Worm (Caenorhabditis elegans) whole organism, L2 larva: ENCODE data around the gene srh-283.

Experiments
- C34F6.9 ChIP-seq: fragments of 150-350 bp; optimal IDR thresholded peaks from 2 replicates; lab custom pipeline; 2014; ENCODE audit warnings: missing biosample characterization, missing genetic modification characterization
- F13H6.1 ChIP-seq: sonication (generic microtip); optimal IDR thresholded peaks from 2 replicates; lab custom pipeline; 2016; ENCODE audit warnings: missing genetic modification characterization, missing compliant biosample characterization
- R02D3.7 ChIP-seq: fragments of 150-350 bp; optimal IDR thresholded peaks from 2 replicates; lab custom pipeline; 2014; ENCODE audit warnings: missing biosample characterization, missing genetic modification characterization
- Y55F3AM.14 ChIP-seq: fragments of 200-800 bp; sonication (Bioruptor generic); optimal IDR thresholded peaks from 2 replicates; lab custom pipeline; 2018; ENCODE audit warnings: mild to moderate bottlenecking, missing genetic modification characterization, missing compliant biosample characterization
- ZK546.5 ChIP-seq: sonication (generic microtip); optimal IDR thresholded peaks from 2 replicates; lab custom pipeline; 2017; ENCODE audit warnings: missing biosample characterization, missing genetic modification characterization
- alr-1 ChIP-seq: fragments of 150-350 bp; optimal IDR thresholded peaks from 2 replicates; lab custom pipeline; 2014; ENCODE audit warnings: missing biosample characterization, missing genetic modification characterization
- aly-2 ChIP-seq: fragments of 150-350 bp; optimal IDR thresholded peaks from 2 replicates; lab custom pipeline; 2014; ENCODE audit warnings: missing biosample characterization, missing genetic modification characterization
- ama-1 ChIP-seq: fragments of 150-350 bp; optimal IDR thresholded peaks from 2 replicates; lab custom pipeline; 2018; ENCODE audit warnings: inconsistent platforms
- ceh-82 ChIP-seq: fragments of 150-350 bp; optimal IDR thresholded peaks from 2 replicates; lab custom pipeline; 2014; ENCODE audit warnings: missing biosample characterization, missing genetic modification characterization
- crh-2 ChIP-seq: sonication (generic microtip); optimal IDR thresholded peaks from 2 replicates; lab custom pipeline; 2017; ENCODE audit warnings: missing biosample characterization, missing genetic modification characterization
- dmd-4 ChIP-seq: sonication (generic microtip); optimal IDR thresholded peaks from 2 replicates; lab custom pipeline; 2017; ENCODE audit warnings: missing biosample characterization, missing genetic modification characterization
- egl-27 ChIP-seq: sonication (generic microtip); optimal IDR thresholded peaks from 3 replicates; lab custom pipeline; 2017; ENCODE audit warnings: missing biosample characterization, missing genetic modification reagents, missing genetic modification characterization
- elt-1 ChIP-seq: fragments of 150-350 bp; optimal IDR thresholded peaks from 2 replicates; lab custom pipeline; 2014; ENCODE audit warnings: missing biosample characterization, missing genetic modification characterization
- elt-3 ChIP-seq: sonication (generic microtip); optimal IDR thresholded peaks from 2 replicates; lab custom pipeline; 2017; ENCODE audit warnings: missing biosample characterization, missing genetic modification characterization
- fos-1 ChIP-seq: fragments of 150-350 bp; optimal IDR thresholded peaks from 2 replicates; lab custom pipeline; 2014; ENCODE audit warnings: missing biosample characterization, missing genetic modification characterization
- lin-13 ChIP-seq: fragments of 150-350 bp; optimal IDR thresholded peaks from 2 replicates; lab custom pipeline; 2014; ENCODE audit warnings: missing biosample characterization, missing genetic modification reagents, missing genetic modification characterization
- lsy-2 ChIP-seq, 2 experiments: fragments of 150-350 bp in 1 of 2; sonication (generic microtip) in 1 of 2; optimal IDR thresholded peaks; 2 replicates each; lab custom pipeline; 2014 to 2017; ENCODE audit warnings: missing biosample characterization in 2 of 2, missing genetic modification characterization in 2 of 2
- mab-5 ChIP-seq: fragments of 150-350 bp; optimal IDR thresholded peaks from 2 replicates; lab custom pipeline; 2014; ENCODE audit warnings: missing biosample characterization, missing genetic modification characterization
- mbf-1 ChIP-seq: sonication (generic microtip); optimal IDR thresholded peaks from 2 replicates; lab custom pipeline; 2017; ENCODE audit warnings: missing biosample characterization, missing genetic modification characterization
- nhr-10 ChIP-seq: sonication (generic microtip); optimal IDR thresholded peaks from 2 replicates; lab custom pipeline; 2017; ENCODE audit warnings: missing biosample characterization, missing genetic modification characterization
- nhr-11 ChIP-seq: fragments of 150-350 bp; optimal IDR thresholded peaks from 2 replicates; lab custom pipeline; 2014; ENCODE audit warnings: missing biosample characterization, missing genetic modification characterization
- nhr-12 ChIP-seq: fragments of 150-350 bp; optimal IDR thresholded peaks from 2 replicates; lab custom pipeline; 2014; ENCODE audit warnings: missing biosample characterization, missing genetic modification characterization
- nhr-129 ChIP-seq: fragments of 150-350 bp; optimal IDR thresholded peaks from 2 replicates; lab custom pipeline; 2014; ENCODE audit warnings: missing biosample characterization, missing genetic modification characterization
- nhr-23 ChIP-seq: fragments of 150-350 bp; optimal IDR thresholded peaks from 2 replicates; lab custom pipeline; 2014; ENCODE audit warnings: missing biosample characterization, missing genetic modification reagents, missing genetic modification characterization
- nhr-237 ChIP-seq: fragments of 150-350 bp; optimal IDR thresholded peaks from 2 replicates; lab custom pipeline; 2014; ENCODE audit warnings: missing biosample characterization, missing genetic modification characterization
- nhr-25 ChIP-seq: fragments of 150-350 bp; sonication (generic microtip); optimal IDR thresholded peaks from 3 replicates; lab custom pipeline; 2014; ENCODE audit warnings: missing biosample characterization, missing genetic modification characterization
- peb-1 ChIP-seq: fragments of 150-350 bp; optimal IDR thresholded peaks from 2 replicates; lab custom pipeline; 2014; ENCODE audit warnings: missing biosample characterization, missing genetic modification characterization
- sem-4 ChIP-seq: fragments of 150-350 bp; optimal IDR thresholded peaks from 2 replicates; lab custom pipeline; 2014; ENCODE audit warnings: missing biosample characterization, missing genetic modification reagents, missing genetic modification characterization
- skn-1 ChIP-seq: sonication (generic microtip); optimal IDR thresholded peaks from 2 replicates; lab custom pipeline; 2017; ENCODE audit warnings: missing biosample characterization, missing genetic modification characterization
- sma-3 ChIP-seq: sonication (generic microtip); optimal IDR thresholded peaks from 2 replicates; lab custom pipeline; 2016; ENCODE audit warnings: missing genetic modification reagents, missing genetic modification characterization, missing compliant biosample characterization
- snpc-4 ChIP-seq: fragments of 150-350 bp; optimal IDR thresholded peaks from 2 replicates; lab custom pipeline; 2014; ENCODE audit warnings: missing biosample characterization, missing genetic modification characterization
- unc-39 ChIP-seq: fragments of 150-350 bp; optimal IDR thresholded peaks from 2 replicates; lab custom pipeline; 2014; ENCODE audit warnings: missing biosample characterization, missing genetic modification characterization
- unc-62 ChIP-seq: fragments of 150-350 bp; optimal IDR thresholded peaks from 2 replicates; lab custom pipeline; 2014; ENCODE audit warnings: missing biosample characterization, missing genetic modification reagents, missing genetic modification characterization
- zag-1 ChIP-seq: fragments of 150-350 bp; optimal IDR thresholded peaks from 2 replicates; lab custom pipeline; 2014; ENCODE audit warnings: missing biosample characterization, missing genetic modification characterization
- ztf-1 ChIP-seq: fragments of 200-800 bp; sonication (Bioruptor generic); conservative IDR thresholded peaks from 2 replicates; pipeline ENCODE4 v1.3.6; 2022; ENCODE audit warnings: missing genetic modification characterization, missing compliant biosample characterization

srh-283 gene

ce11 chrV:17767249-17767648 lies 2.1 kb downstream of the srh-283 start, which contains the start of gene srh-284:
srh-284 (plus strand) TSS chrV:17767549.
- TF ChIP-seq C34F6.9 (tag; lab: Kevin White, UChicago) (no peak), lsy-2 (tag; optimal IDR thresholded peaks at IDR 0.05; lab: Kevin White, UChicago) (no peak), nhr-23 (tag; lab: Kevin White, UChicago) (no peak), mbf-1 (tag; lab: Kevin White, UChicago) (no peak), zag-1 (tag; lab: Kevin White, UChicago) (no peak), nhr-10 (tag; lab: Kevin White, UChicago) (no peak), snpc-4 (tag; lab: Kevin White, UChicago) (no peak), Y55F3AM.14 (GFP tag; lab: Kevin White, UChicago) (no peak), F13H6.1 (tag; lab: Kevin White, UChicago) (no peak), nhr-25 (tag; lab: Kevin White, UChicago) (no peak), crh-2 (tag; lab: Kevin White, UChicago) (no peak), skn-1 (tag; lab: Kevin White, UChicago) (no peak), ZK546.5 (no peak), aly-2 (tag; lab: Kevin White, UChicago) (no peak), ama-1 (lab: Kevin White, UChicago) (no peak), dmd-4 (tag; lab: Kevin White, UChicago) (no peak), sem-4 (tag; lab: Kevin White, UChicago) (no peak), nhr-11 (tag; lab: Kevin White, UChicago) (no peak)
- TF ChIP-seq, all 48 proteins: peak for 0

- no peak for TF ChIP-seq lsy-2 (tag; optimal IDR thresholded peaks at IDR 0.05; lab: Kevin White, UChicago)
- no peak for TF ChIP-seq C34F6.9 (tag; lab: Kevin White, UChicago)
- TF ChIP-seq nhr-10 (tag; lab: Kevin White, UChicago) = no peak
- no peak for TF ChIP-seq elt-1
- no peak for TF ChIP-seq unc-39 (tag; lab: Kevin White, UChicago)
- TF ChIP-seq sma-3 (GFP tag; lab: Kevin White, UChicago) = no peak
- no peak for TF ChIP-seq nhr-12 (tag; lab: Kevin White, UChicago)
- no peak for TF ChIP-seq unc-62
- TF ChIP-seq crh-2 (tag; lab: Kevin White, UChicago) = no peak
- TF ChIP-seq ztf-1 (GFP tag; lab: Robert Waterston, UW) = no peak
- no peak for TF ChIP-seq egl-27
- no peak for TF ChIP-seq zag-1 (tag; lab: Kevin White, UChicago)
- no peak for TF ChIP-seq fos-1 (tag; lab: Kevin White, UChicago)
- no peak for TF ChIP-seq mbf-1 (tag; lab: Kevin White, UChicago)
- TF ChIP-seq nhr-11 (tag; lab: Kevin White, UChicago) = no peak
- TF ChIP-seq R02D3.7 (tag; lab: Kevin White, UChicago) = no peak
- no peak for TF ChIP-seq Y55F3AM.14 (GFP tag; lab: Kevin White, UChicago)
- no peak for TF ChIP-seq mab-5 (tag; lab: Kevin White, UChicago)
- no peak for TF ChIP-seq lin-13 (GFP tag; lab: Kevin White, UChicago)
- no peak for TF ChIP-seq ceh-82
Observed at ce11 chrV:17767768-17768167, 2.6 kb downstream of the srh-283 start.

ce11 chrV:17773108-17773507 lies 8.0 kb downstream of the srh-283 start, which contains the start of gene sre-21:
sre-21 (minus strand) TSS chrV:17773208.
- TF ChIP-seq alr-1 (tag; lab: Kevin White, UChicago) (no peak), nhr-237 (tag; lab: Kevin White, UChicago) (no peak), ama-1 (lab: Kevin White, UChicago) (no peak), lsy-2 (tag; optimal IDR thresholded peaks at IDR 0.05; lab: Kevin White, UChicago) (no peak), lin-13 (GFP tag; lab: Kevin White, UChicago) (no peak), elt-1 (no peak), ztf-1 (GFP tag; lab: Robert Waterston, UW) (no peak), peb-1 (tag; lab: Kevin White, UChicago) (no peak), elt-3 (tag; lab: Kevin White, UChicago) (no peak)

- TF ChIP-seq zag-1 (tag; lab: Kevin White, UChicago) (no peak), nhr-237 (tag; lab: Kevin White, UChicago) (no peak), nhr-25 (tag; lab: Kevin White, UChicago) (no peak), nhr-129 (tag; lab: Kevin White, UChicago) (no peak), lsy-2 (tag; optimal IDR thresholded peaks at IDR 0.05; lab: Kevin White, UChicago) (no peak), nhr-23 (tag; lab: Kevin White, UChicago) (no peak), egl-27 (no peak), unc-39 (tag; lab: Kevin White, UChicago) (no peak)
Observed at ce11 chrV:17777127-17777526, 12.0 kb downstream of the srh-283 start, which contains the start of gene ddo-1. ddo-1 (minus strand) TSS chrV:17777227.
